Worm (Caenorhabditis elegans): ENCODE measurements around the gene Y38F2AL.12.

Gene Y38F2AL.12

ce11 chrIV:2307374-2307773 is 9.0 kb upstream of the Y38F2AL.12 start:
- TF ChIP-seq ceh-36 (tag; optimal IDR thresholded peaks at IDR 0.05): no peak
- no peak for TF ChIP-seq aly-1 (tag; optimal IDR thresholded peaks at IDR 0.05)
- TF ChIP-seq ceh-13 (GFP tag; optimal IDR thresholded peaks at IDR 0.05): no peak
- no peak for TF ChIP-seq tbx-37 (GFP tag; conservative IDR thresholded peaks at IDR 0.05)
- TF ChIP-seq ets-7 (tag; optimal IDR thresholded peaks at IDR 0.05): no peak
- TF ChIP-seq hmg-4 (GFP tag; optimal IDR thresholded peaks at IDR 0.05): no peak
- no peak for TF ChIP-seq tbx-11 (GFP tag; IDR thresholded peaks at IDR 0.05)
- no peak for TF ChIP-seq flt-1 (GFP tag; IDR thresholded peaks at IDR 0.05)
- TF ChIP-seq hmbx-1 (tag; optimal IDR thresholded peaks at IDR 0.05): no peak
- no peak for TF ChIP-seq scrt-1 (GFP tag; IDR thresholded peaks at IDR 0.05)
- no peak for TF ChIP-seq pes-1 (GFP tag; IDR thresholded peaks at IDR 0.05)
- no peak for TF ChIP-seq hnd-1 (tag; optimal IDR thresholded peaks at IDR 0.05)
- TF ChIP-seq F13C5.2 (tag; optimal IDR thresholded peaks at IDR 0.05): no peak
- TF ChIP-seq tra-4 (tag; optimal IDR thresholded peaks at IDR 0.05): no peak
- TF ChIP-seq sea-1 (GFP tag; conservative IDR thresholded peaks at IDR 0.05): no peak

DNA sequence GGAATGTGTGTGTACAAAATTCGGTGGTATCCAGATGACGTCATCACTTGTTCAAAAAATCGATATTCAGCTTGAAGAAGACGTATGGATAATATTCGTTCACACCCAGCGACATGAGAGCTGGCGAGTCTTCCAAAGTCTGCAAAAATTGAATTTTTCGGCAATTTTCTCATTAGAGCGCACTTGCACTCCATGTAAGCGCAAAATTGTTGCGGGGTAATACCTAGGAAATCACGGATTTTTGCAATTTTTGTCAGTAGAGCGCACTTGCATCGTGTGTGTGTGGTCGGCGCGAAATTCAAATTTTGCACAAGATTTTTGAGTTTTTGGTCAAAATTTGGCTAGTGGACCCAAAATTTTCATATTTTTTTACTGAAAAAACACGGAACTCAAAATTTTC is 8.2 kb upstream of the Y38F2AL.12 start:
- TF ChIP-seq pes-1 (GFP tag; IDR thresholded peaks at IDR 0.05): no peak
- TF ChIP-seq ets-7 (tag; optimal IDR thresholded peaks at IDR 0.05): no peak
- TF ChIP-seq F13C5.2 (tag; optimal IDR thresholded peaks at IDR 0.05): no peak
- no peak for TF ChIP-seq hmbx-1 (tag; optimal IDR thresholded peaks at IDR 0.05)
- TF ChIP-seq ama-1 (optimal IDR thresholded peaks at IDR 0.05): no peak
- no peak for TF ChIP-seq scrt-1 (GFP tag; IDR thresholded peaks at IDR 0.05)
- no peak for TF ChIP-seq sea-1 (GFP tag; conservative IDR thresholded peaks at IDR 0.05)
- TF ChIP-seq tbx-37 (GFP tag; conservative IDR thresholded peaks at IDR 0.05): no peak

DNA sequence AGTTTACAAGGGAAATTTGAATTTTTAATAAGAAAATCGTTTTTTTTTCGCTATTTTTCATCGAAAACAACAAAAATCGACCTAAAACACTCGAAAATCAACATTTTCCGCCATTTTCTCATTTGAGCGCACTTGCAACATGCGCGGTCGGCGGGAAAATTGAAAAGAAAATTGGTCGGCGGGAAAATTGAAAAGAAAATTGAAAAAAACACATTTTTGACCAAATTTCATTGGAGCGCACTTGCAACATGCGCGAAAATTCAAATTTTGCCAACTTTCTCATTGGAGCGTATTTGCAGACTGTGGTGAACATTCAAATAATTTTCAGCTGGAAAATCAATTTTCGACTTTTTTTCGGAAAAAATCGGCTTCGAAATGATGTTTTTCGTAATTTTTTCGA is 4.8 kb upstream of the Y38F2AL.12 start:
- TF ChIP-seq tra-4 (tag; optimal IDR thresholded peaks at IDR 0.05): no peak
- TF ChIP-seq flt-1 (GFP tag; IDR thresholded peaks at IDR 0.05): no peak
- TF ChIP-seq ceh-36 (tag; optimal IDR thresholded peaks at IDR 0.05): no peak
- TF ChIP-seq B0310.2 (tag; optimal IDR thresholded peaks at IDR 0.05): no peak
- no peak for TF ChIP-seq sea-1 (GFP tag; conservative IDR thresholded peaks at IDR 0.05)
- no peak for TF ChIP-seq pes-1 (GFP tag; IDR thresholded peaks at IDR 0.05)
- no peak for TF ChIP-seq hnd-1 (tag; optimal IDR thresholded peaks at IDR 0.05)
- no peak for TF ChIP-seq tbx-11 (GFP tag; IDR thresholded peaks at IDR 0.05)
- TF ChIP-seq ceh-13 (GFP tag; optimal IDR thresholded peaks at IDR 0.05): no peak
- TF ChIP-seq F13C5.2 (tag; optimal IDR thresholded peaks at IDR 0.05): no peak
- no peak for TF ChIP-seq ets-7 (tag; optimal IDR thresholded peaks at IDR 0.05)
- no peak for TF ChIP-seq hmg-4 (GFP tag; optimal IDR thresholded peaks at IDR 0.05)
- no peak for TF ChIP-seq tbx-37 (GFP tag; conservative IDR thresholded peaks at IDR 0.05)
- no peak for TF ChIP-seq hmbx-1 (tag; optimal IDR thresholded peaks at IDR 0.05)
- TF ChIP-seq ama-1 (optimal IDR thresholded peaks at IDR 0.05): no peak
- TF ChIP-seq aly-1 (tag; optimal IDR thresholded peaks at IDR 0.05): no peak
- TF ChIP-seq scrt-1 (GFP tag; IDR thresholded peaks at IDR 0.05): no peak

ce11 chrIV:2313721-2314683 is 2.4 kb upstream of the Y38F2AL.12 start, which contains the start of gene vha-11:
Gene vha-11 (minus strand): TSS chrIV:2314567.
- TF ChIP-seq tbx-11 (GFP tag; IDR thresholded peaks at IDR 0.05) (no peak), ama-1 (optimal IDR thresholded peaks at IDR 0.05) (no peak), hmbx-1 (tag; optimal IDR thresholded peaks at IDR 0.05) (no peak), B0310.2 (tag; optimal IDR thresholded peaks at IDR 0.05) (no peak), flt-1 (GFP tag; IDR thresholded peaks at IDR 0.05) (no peak), ets-7 (tag; optimal IDR thresholded peaks at IDR 0.05) (no peak), hnd-1 (tag; optimal IDR thresholded peaks at IDR 0.05) (no peak), F13C5.2 (tag; optimal IDR thresholded peaks at IDR 0.05) (no peak), ceh-13 (GFP tag; optimal IDR thresholded peaks at IDR 0.05) (no peak), hmg-4 (GFP tag; optimal IDR thresholded peaks at IDR 0.05) (no peak), pes-1 (GFP tag; IDR thresholded peaks at IDR 0.05) (no peak), tbx-37 (GFP tag; conservative IDR thresholded peaks at IDR 0.05) (no peak), sea-1 (GFP tag; conservative IDR thresholded peaks at IDR 0.05) (no peak), scrt-1 (GFP tag; IDR thresholded peaks at IDR 0.05) (no peak), ceh-36 (tag; optimal IDR thresholded peaks at IDR 0.05) (no peak), aly-1 (tag; optimal IDR thresholded peaks at IDR 0.05) (no peak), tra-4 (tag; optimal IDR thresholded peaks at IDR 0.05) (no peak)

ce11 chrIV:2314862-2315261 is 1.5 kb upstream of the Y38F2AL.12 start:
- TF ChIP-seq hmg-4 (GFP tag; optimal IDR thresholded peaks at IDR 0.05) (no peak), ets-7 (tag; optimal IDR thresholded peaks at IDR 0.05) (no peak), ceh-36 (tag; optimal IDR thresholded peaks at IDR 0.05) (no peak), B0310.2 (tag; optimal IDR thresholded peaks at IDR 0.05) (no peak), hnd-1 (tag; optimal IDR thresholded peaks at IDR 0.05) (no peak), ceh-13 (GFP tag; optimal IDR thresholded peaks at IDR 0.05) (no peak), ama-1 (optimal IDR thresholded peaks at IDR 0.05) (no peak), tbx-37 (GFP tag; conservative IDR thresholded peaks at IDR 0.05) (no peak), pes-1 (GFP tag; IDR thresholded peaks at IDR 0.05) (no peak), hmbx-1 (tag; optimal IDR thresholded peaks at IDR 0.05) (no peak), flt-1 (GFP tag; IDR thresholded peaks at IDR 0.05) (no peak), aly-1 (tag; optimal IDR thresholded peaks at IDR 0.05) (no peak), F13C5.2 (tag; optimal IDR thresholded peaks at IDR 0.05) (no peak), tra-4 (tag; optimal IDR thresholded peaks at IDR 0.05) (no peak), tbx-11 (GFP tag; IDR thresholded peaks at IDR 0.05) (no peak), scrt-1 (GFP tag; IDR thresholded peaks at IDR 0.05) (no peak), sea-1 (GFP tag; conservative IDR thresholded peaks at IDR 0.05) (no peak)

DNA sequence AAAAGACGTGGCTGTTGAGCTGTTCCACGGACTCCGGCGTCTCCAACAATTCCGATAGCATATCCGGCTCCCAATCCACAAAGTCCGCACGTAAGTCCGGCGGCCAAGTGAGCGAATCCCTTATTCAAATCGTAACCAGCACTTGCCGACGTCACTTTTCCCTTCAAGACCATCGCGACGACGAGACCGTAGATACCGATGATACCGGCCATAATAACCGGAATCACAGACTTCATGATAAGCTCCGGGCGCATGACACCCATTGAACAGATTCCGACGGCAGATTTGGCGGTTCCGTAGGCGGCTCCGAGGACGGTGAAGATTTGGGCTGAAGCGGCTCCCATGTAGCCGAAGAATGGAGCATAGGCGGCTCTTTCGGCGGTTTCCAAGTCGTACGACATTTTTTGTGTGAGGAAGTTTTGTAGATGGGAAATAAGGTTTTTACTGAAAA is 803 bp upstream of the Y38F2AL.12 start, which contains the start of gene vha-3:
vha-3 (minus strand) TSS at position 401 of the 451 bp plus-strand sequence.
- TF ChIP-seq scrt-1 (GFP tag; IDR thresholded peaks at IDR 0.05) (no peak), ceh-36 (tag; optimal IDR thresholded peaks at IDR 0.05) (no peak), B0310.2 (tag; optimal IDR thresholded peaks at IDR 0.05) (no peak), hmg-4 (GFP tag; optimal IDR thresholded peaks at IDR 0.05) (no peak), hnd-1 (tag; optimal IDR thresholded peaks at IDR 0.05) (no peak), sea-1 (GFP tag; conservative IDR thresholded peaks at IDR 0.05) (no peak), tbx-11 (GFP tag; IDR thresholded peaks at IDR 0.05) (no peak), F13C5.2 (tag; optimal IDR thresholded peaks at IDR 0.05) (no peak), ceh-13 (GFP tag; optimal IDR thresholded peaks at IDR 0.05) (no peak), ets-7 (tag; optimal IDR thresholded peaks at IDR 0.05) (no peak), flt-1 (GFP tag; IDR thresholded peaks at IDR 0.05) (no peak), tbx-37 (GFP tag; conservative IDR thresholded peaks at IDR 0.05) (no peak), aly-1 (tag; optimal IDR thresholded peaks at IDR 0.05) (no peak), hmbx-1 (tag; optimal IDR thresholded peaks at IDR 0.05) (no peak)
